Worm (Caenorhabditis elegans): Measurements from ENCODE around the gene R08D7.7.
"Not testable (repeated sequence)": the region's sequence is repeated elsewhere in the genome, so short reads cannot be mapped to it uniquely, and the experiment has no call there.

The R08D7.7 gene

ce11 chrIII:9001491-9001890 lies 11.6 kb downstream of the R08D7.7 start:
- TF ChIP-seq lin-39 (tag; optimal IDR thresholded peaks at IDR 0.05), result no peak
- TF ChIP-seq elt-1 (tag; optimal IDR thresholded peaks at IDR 0.05), result no peak
- TF ChIP-seq lsy-2 (tag; optimal IDR thresholded peaks at IDR 0.05), result no peak
- TF ChIP-seq sma-9 (GFP tag; optimal IDR thresholded peaks at IDR 0.05), result no peak
- TF ChIP-seq sma-9 (tag; optimal IDR thresholded peaks at IDR 0.05), result no peak
- TF ChIP-seq mbf-1 (tag; optimal IDR thresholded peaks at IDR 0.05), result no peak
- no peak for TF ChIP-seq blmp-1 (tag; optimal IDR thresholded peaks at IDR 0.05; ENCODE audit: insufficient read depth)
- no peak for TF ChIP-seq F13H6.1 (tag; optimal IDR thresholded peaks at IDR 0.05)
- TF ChIP-seq unc-39 (tag; optimal IDR thresholded peaks at IDR 0.05), result no peak
- TF ChIP-seq sem-4 (tag; optimal IDR thresholded peaks at IDR 0.05), result no peak
- no peak for TF ChIP-seq nhr-23 (tag; optimal IDR thresholded peaks at IDR 0.05)
- no peak for TF ChIP-seq dmd-4 (tag; optimal IDR thresholded peaks at IDR 0.05)
- TF ChIP-seq nhr-12 (tag; optimal IDR thresholded peaks at IDR 0.05), result no peak
- TF ChIP-seq unc-62 (GFP tag; optimal IDR thresholded peaks at IDR 0.05), result no peak
- no peak for TF ChIP-seq R02D3.7 (tag; optimal IDR thresholded peaks at IDR 0.05)
- TF ChIP-seq mdl-1 (tag; optimal IDR thresholded peaks at IDR 0.05), result no peak
- no peak for TF ChIP-seq nhr-21 (tag; optimal IDR thresholded peaks at IDR 0.05)

ce11 chrIII:9001899-9002298 lies 12.0 kb downstream of the R08D7.7 start, which contains the start of gene rpn-6.2:
rpn-6.2 (minus strand) TSS chrIII:9001999.
- TF ChIP-seq ama-1 (optimal IDR thresholded peaks at IDR 0.05) (no peak), C34F6.9 (tag; optimal IDR thresholded peaks at IDR 0.05) (no peak), lin-11 (tag; optimal IDR thresholded peaks at IDR 0.05) (no peak)

ce11 chrIII:9002545-9002944 lies 12.7 kb downstream of the R08D7.7 start, which contains the start of the genes F59B2.15 and zif-1:
F59B2.15 (minus strand) TSS chrIII:9002645.
zif-1 (plus strand) TSS chrIII:9002779.
- TF ChIP-seq ceh-82 (tag; optimal IDR thresholded peaks at IDR 0.05) (no peak), Y55F3AM.14 (GFP tag; optimal IDR thresholded peaks at IDR 0.05) (no peak), R02D3.7 (tag; optimal IDR thresholded peaks at IDR 0.05) (no peak), elt-1 (tag; optimal IDR thresholded peaks at IDR 0.05) (no peak), alr-1 (tag; optimal IDR thresholded peaks at IDR 0.05) (no peak), ZK546.5 (tag; optimal IDR thresholded peaks at IDR 0.05) (no peak), nhr-77 (tag; optimal IDR thresholded peaks at IDR 0.05) (no peak), unc-62 (GFP tag; optimal IDR thresholded peaks at IDR 0.05) (no peak), nhr-11 (tag; optimal IDR thresholded peaks at IDR 0.05) (no peak), dmd-4 (tag; optimal IDR thresholded peaks at IDR 0.05) (no peak), ama-1 (optimal IDR thresholded peaks at IDR 0.05) (no peak), ztf-4 (tag; optimal IDR thresholded peaks at IDR 0.05) (no peak), skn-1 (tag; optimal IDR thresholded peaks at IDR 0.05) (no peak), egl-27 (tag; optimal IDR thresholded peaks at IDR 0.05) (no peak)

ce11 chrIII:9004658-9005057 lies 14.8 kb downstream of the R08D7.7 start:
- TF ChIP-seq nhr-129 (tag; optimal IDR thresholded peaks at IDR 0.05), result no peak
- TF ChIP-seq lin-11 (tag; optimal IDR thresholded peaks at IDR 0.05), result no peak
- no peak for TF ChIP-seq lin-39 (tag; optimal IDR thresholded peaks at IDR 0.05)
- no peak for TF ChIP-seq skn-1 (tag; optimal IDR thresholded peaks at IDR 0.05)
- TF ChIP-seq ztf-11 (tag; optimal IDR thresholded peaks at IDR 0.05), result no peak
- no peak for TF ChIP-seq ztf-4 (tag; optimal IDR thresholded peaks at IDR 0.05)
- TF ChIP-seq ceh-82 (tag; optimal IDR thresholded peaks at IDR 0.05), result no peak
- no peak for TF ChIP-seq snpc-4 (tag; optimal IDR thresholded peaks at IDR 0.05)
- no peak for TF ChIP-seq ceh-16 (tag; optimal IDR thresholded peaks at IDR 0.05)
- no peak for TF ChIP-seq unc-62 (GFP tag; optimal IDR thresholded peaks at IDR 0.05)
- no peak for TF ChIP-seq F13H6.1 (tag; optimal IDR thresholded peaks at IDR 0.05)
- no peak for TF ChIP-seq nhr-11 (tag; optimal IDR thresholded peaks at IDR 0.05)

- TF ChIP-seq ceh-82, skn-1, fos-1 (tag; optimal IDR thresholded peaks at IDR 0.05): not testable (repeated sequence)
Observed at ce11 chrIII:9005905-9006372, 16.1 kb downstream of the R08D7.7 start, which contains the start of gene rab-6.1. rab-6.1 (minus strand) TSS chrIII:9005955.

Data from whole organism, L2 larva.